Worm (Caenorhabditis elegans): ENCODE results near the gene F12D9.2.
A peak's percentile ranks its signal among the peaks of the same experiment; 100 is the strongest.

Gene F12D9.2

DNA sequence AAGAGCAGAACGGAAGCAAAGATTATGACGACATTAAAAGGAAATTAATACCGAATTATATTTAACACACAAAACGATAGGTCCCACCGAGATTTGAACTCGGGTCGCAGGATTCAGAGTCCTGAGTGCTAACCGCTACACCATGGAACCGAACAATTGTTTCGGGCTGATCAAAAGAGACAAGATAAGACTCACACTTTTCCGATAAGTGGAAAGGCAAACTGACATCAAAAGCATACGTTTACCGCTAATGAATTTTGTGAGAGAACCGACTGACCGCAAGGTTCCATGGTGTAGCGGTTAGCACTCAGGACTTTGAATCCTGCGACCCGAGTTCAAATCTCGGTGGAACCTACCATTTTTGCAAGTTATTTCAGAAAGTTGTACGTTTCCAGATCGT is 38.1 kb downstream of the F12D9.2 start (continued):
- no peak for TF ChIP-seq egl-44 (GFP tag; IDR thresholded peaks at IDR 0.05)
- TF ChIP-seq lin-40 (tag; optimal IDR thresholded peaks at IDR 0.05): peak; percentile 50
- no peak for TF ChIP-seq ets-4 (GFP tag; optimal IDR thresholded peaks at IDR 0.05)
- no peak for TF ChIP-seq B0019.2 (GFP tag; conservative IDR thresholded peaks at IDR 0.05)
- no peak for TF ChIP-seq F49E8.2 (tag; optimal IDR thresholded peaks at IDR 0.05; ENCODE audit: insufficient read depth)
- no peak for TF ChIP-seq aptf-2 (GFP tag; conservative IDR thresholded peaks at IDR 0.05)
- TF ChIP-seq ztf-28 (GFP tag; IDR thresholded peaks at IDR 0.05): 0 out of 2 replicates have a peak, but pooled peaks have one; percentile 58
- no peak for TF ChIP-seq B0336.3 (GFP tag; IDR thresholded peaks at IDR 0.05)
- no peak for TF ChIP-seq nhr-120 (GFP tag; IDR thresholded peaks at IDR 0.05)
- TF ChIP-seq F52B5.7 (tag; optimal IDR thresholded peaks at IDR 0.05): peak; percentile 16
- no peak for TF ChIP-seq dpff-1 (tag; optimal IDR thresholded peaks at IDR 0.05)
- no peak for TF ChIP-seq B0035.1 (tag; optimal IDR thresholded peaks at IDR 0.05)
- TF ChIP-seq snpc-1.1 (tag; optimal IDR thresholded peaks at IDR 0.05; ENCODE audit: insufficient read depth): peak; percentile 32
- TF ChIP-seq Y79H2A.3 (GFP tag; conservative IDR thresholded peaks at IDR 0.05): no peak
- peak; percentile 2 for TF ChIP-seq attf-5 (GFP tag; optimal IDR thresholded peaks at IDR 0.05)
- peak; percentile 53 for TF ChIP-seq F23B12.7 (tag; optimal IDR thresholded peaks at IDR 0.05; ENCODE audit: insufficient read depth)
- TF ChIP-seq nfya-2 (GFP tag; IDR thresholded peaks at IDR 0.05): no peak
- TF ChIP-seq cebp-2 (GFP tag; IDR thresholded peaks at IDR 0.05): 0 out of 2 replicates have a peak, but pooled peaks have one; percentile 67
- TF ChIP-seq K11D2.4 (GFP tag; IDR thresholded peaks at IDR 0.05): 0 out of 2 replicates have a peak, but pooled peaks have one; percentile 35
- TF ChIP-seq bed-2 (GFP tag; IDR thresholded peaks at IDR 0.05): no peak
- peak; percentile 46; the same call in 1 of the 2 replicates for TF ChIP-seq ceh-40 (GFP tag; IDR thresholded peaks at IDR 0.05)
- 0 out of 2 replicates have a peak, but pooled peaks have one; percentile 14 for TF ChIP-seq attf-3 (GFP tag; conservative IDR thresholded peaks at IDR 0.05)
- peak; percentile 77; the same call in 1 of the 2 replicates for TF ChIP-seq hmg-1.2 (GFP tag; IDR thresholded peaks at IDR 0.05)
- TF ChIP-seq cebp-1 (GFP tag; IDR thresholded peaks at IDR 0.05): no peak
- TF ChIP-seq cebp-1 (tag; optimal IDR thresholded peaks at IDR 0.05): no peak

ce11 chrX:8605005-8605404 is 41.9 kb downstream of the F12D9.2 start, which contains the start of the genes H35N09.2 and H35N09.1:
Gene H35N09.2 (minus strand): TSS chrX:8605058.
Gene H35N09.1 (plus strand): TSS chrX:8605339.
- TF ChIP-seq ceh-27 (GFP tag; optimal IDR thresholded peaks at IDR 0.05) (peak; percentile 18), K11D2.4 (GFP tag; IDR thresholded peaks at IDR 0.05) (0 out of 2 replicates have a peak, but pooled peaks have one; percentile 10), ztf-6 (GFP tag; IDR thresholded peaks at IDR 0.05) (no peak), zfh-2 (GFP tag; conservative IDR thresholded peaks at IDR 0.05) (no peak), B0035.1 (tag; optimal IDR thresholded peaks at IDR 0.05) (no peak), aptf-2 (GFP tag; conservative IDR thresholded peaks at IDR 0.05) (no peak), lsy-27 (tag; optimal IDR thresholded peaks at IDR 0.05; ENCODE audit: borderline replicate concordance, insufficient read depth) (no peak), hrde-1 (tag; optimal IDR thresholded peaks at IDR 0.05; ENCODE audit: borderline replicate concordance) (no peak), F39B2.1 (GFP tag; IDR thresholded peaks at IDR 0.05) (no peak), snpc-4 (GFP tag; optimal IDR thresholded peaks at IDR 0.05) (no peak), snpc-4 (tag; optimal IDR thresholded peaks at IDR 0.05) (peak in 1 of 4 experiments; percentile 31), T26A5.8 (tag; optimal IDR thresholded peaks at IDR 0.05) (no peak), C17E4.6 (GFP tag; IDR thresholded peaks at IDR 0.05) (no peak), aptf-3 (GFP tag; IDR thresholded peaks at IDR 0.05) (no peak), cebp-1 (GFP tag; IDR thresholded peaks at IDR 0.05) (no peak), cebp-1 (tag; optimal IDR thresholded peaks at IDR 0.05) (peak; percentile 0), chd-7 (tag; optimal IDR thresholded peaks at IDR 0.05) (no peak), attf-5 (GFP tag; optimal IDR thresholded peaks at IDR 0.05) (peak; percentile 91), hmg-1.2 (GFP tag; IDR thresholded peaks at IDR 0.05) (peak; percentile 68; the same call in 1 of the 2 replicates), nhr-90 (tag; optimal IDR thresholded peaks at IDR 0.05) (no peak), nhr-80 (tag; optimal IDR thresholded peaks at IDR 0.05) (peak; percentile 32), fkh-3 (tag; optimal IDR thresholded peaks at IDR 0.05) (no peak), mxl-1 (tag; optimal IDR thresholded peaks at IDR 0.05) (no peak), lin-54 (GFP tag; optimal IDR thresholded peaks at IDR 0.05) (peak; percentile 42)
